Worm (Caenorhabditis elegans): ENCODE data around the gene nars-2.

Gene nars-2

ce11 chrIII:11496496-11496895, 4.1 kb downstream of the nars-2 start, which contains the start of gene Y66D12A.24:
Y66D12A.24 (plus strand) TSS chrIII:11496865.
- TF ChIP-seq pat-9 (tag; optimal IDR thresholded peaks at IDR 0.05) (no peak), elt-2 (tag; optimal IDR thresholded peaks at IDR 0.05) (peak; percentile 43)

DNA sequence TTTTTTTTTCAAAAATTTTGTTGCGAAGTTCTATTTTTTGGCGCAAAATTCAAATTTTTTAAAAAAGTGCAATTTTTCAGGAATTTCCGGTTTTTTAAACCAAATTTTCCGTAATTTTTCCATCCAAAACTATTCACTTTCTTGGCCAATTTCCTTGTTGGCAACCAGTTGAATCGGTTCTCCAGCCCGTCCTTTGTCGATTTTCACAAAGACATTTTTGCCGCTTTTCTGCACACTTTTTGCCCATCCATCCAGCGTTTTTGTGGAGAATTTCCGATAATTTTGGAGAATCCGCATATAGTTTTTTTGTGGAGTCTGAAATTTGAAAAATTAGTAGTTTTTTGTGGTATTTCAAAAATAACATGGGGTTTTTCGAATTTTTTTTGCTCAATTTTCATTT, 8.1 kb downstream of the nars-2 start:
- TF ChIP-seq lim-6 (tag; optimal IDR thresholded peaks at IDR 0.05), result no peak
- no peak for TF ChIP-seq ceh-6 (GFP tag; optimal IDR thresholded peaks at IDR 0.05)
- no peak for TF ChIP-seq ceh-14 (tag; optimal IDR thresholded peaks at IDR 0.05)
- TF ChIP-seq zip-5 (tag; optimal IDR thresholded peaks at IDR 0.05), result no peak
- no peak for TF ChIP-seq pha-2 (tag; optimal IDR thresholded peaks at IDR 0.05)
- no peak for TF ChIP-seq C08G9.2 (tag; optimal IDR thresholded peaks at IDR 0.05)
- no peak for TF ChIP-seq eyg-1 (tag; optimal IDR thresholded peaks at IDR 0.05)
- TF ChIP-seq ahr-1 (tag; optimal IDR thresholded peaks at IDR 0.05), result no peak
- TF ChIP-seq fkh-6 (tag; optimal IDR thresholded peaks at IDR 0.05), result no peak
- TF ChIP-seq ceh-30 (tag; optimal IDR thresholded peaks at IDR 0.05), result no peak
- no peak for TF ChIP-seq hlh-13 (GFP tag; optimal IDR thresholded peaks at IDR 0.05)
- no peak for TF ChIP-seq T23F11.4 (GFP tag; optimal IDR thresholded peaks at IDR 0.05)
- TF ChIP-seq nhr-232 (tag; optimal IDR thresholded peaks at IDR 0.05), result no peak
- TF ChIP-seq tbx-2 (tag; optimal IDR thresholded peaks at IDR 0.05), result no peak
- TF ChIP-seq ets-4 (tag; optimal IDR thresholded peaks at IDR 0.05), result no peak

DNA sequence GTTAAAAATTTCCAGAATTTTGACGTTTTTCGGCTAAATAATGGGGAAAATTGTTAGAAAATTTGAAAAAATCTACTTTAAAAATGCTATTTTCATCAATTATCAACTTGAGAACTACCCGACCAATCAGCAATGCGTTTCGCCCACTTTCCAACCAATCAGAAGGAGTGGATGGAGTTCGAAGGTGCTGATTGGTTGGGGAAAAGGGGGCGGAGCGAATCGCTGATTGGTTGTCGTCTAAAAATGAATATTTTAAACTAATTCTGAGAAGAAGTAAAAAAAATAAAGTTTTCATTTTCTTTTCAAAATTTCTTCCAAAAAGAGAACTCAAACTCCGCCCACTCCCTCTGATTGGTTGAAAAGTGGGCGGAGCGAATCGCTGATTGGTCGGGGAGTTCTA, 10.3 kb downstream of the nars-2 start:
- TF ChIP-seq C08G9.2 (tag; optimal IDR thresholded peaks at IDR 0.05) (no peak), nfya-1 (tag; optimal IDR thresholded peaks at IDR 0.05) (peak; percentile 89)

- TF ChIP-seq tbx-7 (tag; optimal IDR thresholded peaks at IDR 0.05) (no peak), nfya-1 (tag; optimal IDR thresholded peaks at IDR 0.05) (peak; percentile 66)
These were observed 10.9 kb downstream of the nars-2 start for ce11 chrIII:11489601-11490000.

ce11 chrIII:11488662-11489349, 11.7 kb downstream of the nars-2 start:
- TF ChIP-seq hlh-6 (tag; optimal IDR thresholded peaks at IDR 0.05) (no peak), nfya-1 (tag; optimal IDR thresholded peaks at IDR 0.05) (peak; percentile 64)

ce11 chrIII:11487245-11487644, 13.3 kb downstream of the nars-2 start, which contains the start of gene popl-5:
popl-5 (minus strand) TSS chrIII:11487345.
- TF ChIP-seq pag-3 (tag; optimal IDR thresholded peaks at IDR 0.05; ENCODE audit: borderline replicate concordance) (no peak), C08G9.2 (tag; optimal IDR thresholded peaks at IDR 0.05) (no peak), K09A11.1 (tag; optimal IDR thresholded peaks at IDR 0.05; ENCODE audit: insufficient read depth) (no peak), pat-9 (tag; optimal IDR thresholded peaks at IDR 0.05) (no peak), T23F11.4 (GFP tag; optimal IDR thresholded peaks at IDR 0.05) (no peak), hlh-15 (tag; optimal IDR thresholded peaks at IDR 0.05) (no peak), ama-1 (optimal IDR thresholded peaks at IDR 0.05) (no peak), nhr-11 (tag; optimal IDR thresholded peaks at IDR 0.05) (no peak)

ce11 chrIII:11484139-11484590, 16.4 kb downstream of the nars-2 start, which contains the start of gene fbxa-220:
fbxa-220 (minus strand) TSS chrIII:11484189.
- no peak for TF ChIP-seq elt-4 (tag; optimal IDR thresholded peaks at IDR 0.05)
- TF ChIP-seq C08G9.2 (tag; optimal IDR thresholded peaks at IDR 0.05), result no peak
- no peak for TF ChIP-seq ceh-31 (tag; optimal IDR thresholded peaks at IDR 0.05)
- no peak for TF ChIP-seq lin-11 (tag; optimal IDR thresholded peaks at IDR 0.05)
- no peak for TF ChIP-seq dmd-4 (tag; optimal IDR thresholded peaks at IDR 0.05; ENCODE audit: borderline replicate concordance)
- no peak for TF ChIP-seq madf-2 (tag; optimal IDR thresholded peaks at IDR 0.05)
- no peak for TF ChIP-seq ceh-45 (GFP tag; IDR thresholded peaks at IDR 0.05)
- TF ChIP-seq pag-3 (tag; optimal IDR thresholded peaks at IDR 0.05; ENCODE audit: borderline replicate concordance), result no peak
